Worm (Caenorhabditis elegans) whole organism, young adult: ENCODE results near the gene srj-25.

ENCODE experiments used
- B0035.1 ChIP-seq: sonication (generic microtip); optimal IDR thresholded peaks from 2 replicates; lab custom pipeline; 2016; ENCODE audit warnings: missing genetic modification characterization, mild to moderate bottlenecking, missing compliant biosample characterization, missing genotype, missing genetic modification reagents
- B0336.3 ChIP-seq: fragments of 200-800 bp; sonication (Bioruptor generic); IDR thresholded peaks from 2 replicates; pipeline ENCODE4 v1.3.6; 2022; ENCODE audit warnings: missing genetic modification characterization, missing compliant biosample characterization
- F10E7.11 ChIP-seq: sonication (generic microtip); optimal IDR thresholded peaks from 2 replicates; lab custom pipeline; 2017; ENCODE audit warnings: mild to moderate bottlenecking, missing genetic modification characterization, moderate library complexity, missing compliant biosample characterization
- F22D6.2 ChIP-seq: sonication (generic microtip); optimal IDR thresholded peaks from 2 replicates; lab custom pipeline; 2016; ENCODE audit warnings: mild to moderate bottlenecking, missing genetic modification characterization, missing compliant biosample characterization
- F23B12.7 ChIP-seq: sonication (generic microtip); optimal IDR thresholded peaks from 2 replicates; lab custom pipeline; 2017; ENCODE audit warnings: missing genetic modification characterization, mild to moderate bottlenecking, missing compliant biosample characterization, antibody characterized with exemption, moderate library complexity; ENCODE audit not compliant: insufficient read depth
- F52B5.7 ChIP-seq: sonication (generic microtip); optimal IDR thresholded peaks from 2 replicates; lab custom pipeline; 2016; ENCODE audit warnings: mild to moderate bottlenecking, missing genetic modification characterization, missing compliant biosample characterization
- F57A8.1 ChIP-seq: fragments of 200-800 bp; sonication (Bioruptor generic); optimal IDR thresholded peaks from 2 replicates; lab custom pipeline; 2018; ENCODE audit warnings: mild to moderate bottlenecking, missing genetic modification characterization, moderate library complexity, missing compliant biosample characterization
- F57C9.4 ChIP-seq: sonication (generic microtip); optimal IDR thresholded peaks from 2 replicates; lab custom pipeline; 2017; ENCODE audit warnings: mild to moderate bottlenecking, missing genetic modification characterization, missing compliant biosample characterization
- K12H6.12 ChIP-seq: fragments of 200-800 bp; sonication (Bioruptor generic); optimal IDR thresholded peaks from 2 replicates; lab custom pipeline; 2018; ENCODE audit warnings: mild to moderate bottlenecking, missing genetic modification characterization, missing compliant biosample characterization
- Y53F4B.3 ChIP-seq: fragments of 200-800 bp; sonication (Bioruptor generic); IDR thresholded peaks from 2 replicates; pipeline ENCODE4 v1.3.6; 2022; ENCODE audit warnings: missing genetic modification reagents, missing genetic modification characterization, missing compliant biosample characterization
- Y56A3A.18 ChIP-seq: fragments of 200-800 bp; sonication (Bioruptor generic); IDR thresholded peaks from 2 replicates; pipeline ENCODE4 v1.3.6; 2022; ENCODE audit warnings: missing genetic modification reagents, missing genetic modification characterization, missing compliant biosample characterization
- Y67H2A.10 ChIP-seq: fragments of 200-800 bp; sonication (Bioruptor generic); conservative IDR thresholded peaks from 2 replicates; pipeline ENCODE4 v1.3.6; 2022; ENCODE audit warnings: missing genetic modification reagents, missing genetic modification characterization, missing compliant biosample characterization
- Y79H2A.3 ChIP-seq: fragments of 200-800 bp; sonication (Bioruptor generic); conservative IDR thresholded peaks from 2 replicates; pipeline ENCODE4 v1.3.6; 2022; ENCODE audit warnings: missing genetic modification reagents, missing genetic modification characterization, missing compliant biosample characterization
- ZK185.1 ChIP-seq: sonication (generic microtip); optimal IDR thresholded peaks from 2 replicates; lab custom pipeline; 2016; ENCODE audit warnings: mild to moderate bottlenecking, missing genetic modification characterization, missing compliant biosample characterization; ENCODE audit not compliant: poor library complexity, severe bottlenecking
- akir-1 ChIP-seq: fragments of 200-800 bp; sonication (Bioruptor generic); optimal IDR thresholded peaks from 2 replicates; lab custom pipeline; 2018; ENCODE audit warnings: mild to moderate bottlenecking, missing genetic modification characterization, moderate library complexity, missing compliant biosample characterization
- atf-7 ChIP-seq: sonication (generic microtip); optimal IDR thresholded peaks from 2 replicates; lab custom pipeline; 2017; ENCODE audit warnings: mild to moderate bottlenecking, missing genetic modification characterization, missing compliant biosample characterization
- cebp-2 ChIP-seq: fragments of 200-800 bp; sonication (Bioruptor generic); IDR thresholded peaks from 2 replicates; pipeline ENCODE4 v1.3.6; 2022; ENCODE audit warnings: missing genetic modification characterization, missing compliant biosample characterization
- ceh-100 ChIP-seq: fragments of 200-800 bp; sonication (Bioruptor generic); IDR thresholded peaks from 2 replicates; pipeline ENCODE4 v1.3.6; 2022; ENCODE audit warnings: missing genetic modification reagents, missing genetic modification characterization, missing compliant biosample characterization
- ceh-27 ChIP-seq: fragments of 200-800 bp; sonication (Bioruptor generic); optimal IDR thresholded peaks from 2 replicates; lab custom pipeline; 2018; ENCODE audit warnings: mild to moderate bottlenecking, missing genetic modification characterization, moderate library complexity, missing compliant biosample characterization
- die-1 ChIP-seq: sonication (generic microtip); optimal IDR thresholded peaks from 2 replicates; lab custom pipeline; 2016; ENCODE audit warnings: missing genotype, mild to moderate bottlenecking, missing genetic modification characterization, missing compliant biosample characterization
- dpff-1 ChIP-seq: sonication (generic microtip); optimal IDR thresholded peaks from 2 replicates; lab custom pipeline; 2017; ENCODE audit warnings: mild to moderate bottlenecking, missing genetic modification characterization, missing compliant biosample characterization
- dpl-1 ChIP-seq: fragments of 150-350 bp; optimal IDR thresholded peaks from 2 replicates; lab custom pipeline; 2014; ENCODE audit warnings: missing biosample characterization, missing genetic modification reagents, missing genetic modification characterization
- egrh-3 ChIP-seq: fragments of 200-800 bp; sonication (Bioruptor generic); IDR thresholded peaks from 2 replicates; pipeline ENCODE4 v1.3.6; 2022; ENCODE audit warnings: missing genetic modification reagents, missing genetic modification characterization, missing compliant biosample characterization
- hlh-26 ChIP-seq: fragments of 200-800 bp; sonication (Bioruptor generic); conservative IDR thresholded peaks from 2 replicates; pipeline ENCODE4 v1.3.6; 2022; ENCODE audit warnings: missing genetic modification reagents, missing genetic modification characterization, missing compliant biosample characterization
- hmg-1.2 ChIP-seq: fragments of 200-800 bp; sonication (Bioruptor generic); IDR thresholded peaks from 2 replicates; pipeline ENCODE4 v1.3.6; 2022; ENCODE audit warnings: missing genetic modification reagents, missing genetic modification characterization, missing compliant biosample characterization
- lag-1 ChIP-seq: fragments of 200-800 bp; sonication (Bioruptor generic); IDR thresholded peaks from 2 replicates; pipeline ENCODE4 v1.3.6; 2022; ENCODE audit warnings: missing genetic modification reagents, missing genetic modification characterization, missing compliant biosample characterization
- lin-26 ChIP-seq: fragments of 200-800 bp; sonication (Bioruptor generic); IDR thresholded peaks from 2 replicates; pipeline ENCODE4 v1.3.6; 2022; ENCODE audit warnings: missing genetic modification reagents, missing genetic modification characterization, missing compliant biosample characterization
- lin-35 ChIP-seq, 3 experiments: fragments of 150-350 bp in 2 of 3; sonication (generic microtip) in 1 of 3; optimal IDR thresholded peaks; 2 replicates each; lab custom pipeline; 2014 to 2018; ENCODE audit warnings: missing biosample characterization in 3 of 3, missing genetic modification characterization in 3 of 3, missing genetic modification reagents in 3 of 3
- lsl-1 ChIP-seq: fragments of 200-800 bp; sonication (Bioruptor generic); optimal IDR thresholded peaks from 2 replicates; lab custom pipeline; 2018; ENCODE audit warnings: mild to moderate bottlenecking, missing genetic modification characterization, moderate library complexity, missing compliant biosample characterization
- madf-10 ChIP-seq: sonication (generic microtip); optimal IDR thresholded peaks from 2 replicates; lab custom pipeline; 2016; ENCODE audit warnings: mild to moderate bottlenecking, missing genetic modification characterization, missing compliant biosample characterization
- mcd-1 ChIP-seq: fragments of 200-800 bp; sonication (Bioruptor generic); IDR thresholded peaks from 2 replicates; pipeline ENCODE4 v1.3.6; 2022; ENCODE audit warnings: missing genetic modification reagents, missing genetic modification characterization, missing compliant biosample characterization
- nhr-120 ChIP-seq: fragments of 200-800 bp; sonication (Bioruptor generic); IDR thresholded peaks from 2 replicates; pipeline ENCODE4 v1.3.6; 2022; ENCODE audit warnings: missing genetic modification characterization, missing compliant biosample characterization
- nhr-27 ChIP-seq: fragments of 200-800 bp; sonication (Bioruptor generic); optimal IDR thresholded peaks from 2 replicates; lab custom pipeline; 2018; ENCODE audit warnings: mild to moderate bottlenecking, missing genetic modification characterization, moderate library complexity, missing compliant biosample characterization
- nhr-80 ChIP-seq: sonication (generic microtip); optimal IDR thresholded peaks from 2 replicates; lab custom pipeline; 2016; ENCODE audit warnings: missing genetic modification characterization, missing compliant biosample characterization
- nhr-90 ChIP-seq: sonication (generic microtip); optimal IDR thresholded peaks from 2 replicates; lab custom pipeline; 2016; ENCODE audit warnings: missing genotype, mild to moderate bottlenecking, missing genetic modification characterization, missing compliant biosample characterization
- pha-4 ChIP-seq: fragments of 150-350 bp; sonication (generic microtip); optimal IDR thresholded peaks from 2 replicates; lab custom pipeline; 2014; ENCODE audit warnings: missing biosample characterization, missing genetic modification reagents, missing genetic modification characterization
- repo-1 ChIP-seq: sonication (generic microtip); optimal IDR thresholded peaks from 2 replicates; lab custom pipeline; 2017; ENCODE audit warnings: mild to moderate bottlenecking, missing genetic modification characterization, missing compliant biosample characterization
- sdz-38 ChIP-seq: sonication (generic microtip); optimal IDR thresholded peaks from 2 replicates; lab custom pipeline; 2016; ENCODE audit warnings: missing genotype, missing genetic modification characterization, missing compliant biosample characterization
- snpc-1.1 ChIP-seq: sonication (generic microtip); optimal IDR thresholded peaks from 2 replicates; lab custom pipeline; 2017; ENCODE audit warnings: missing genetic modification characterization, mild to moderate bottlenecking, missing compliant biosample characterization, antibody characterized with exemption, moderate library complexity, missing genotype, missing genetic modification reagents; ENCODE audit not compliant: insufficient read depth
- snpc-3.4 ChIP-seq: sonication (generic microtip); optimal IDR thresholded peaks from 2 replicates; lab custom pipeline; 2017; ENCODE audit warnings: missing genetic modification characterization, mild to moderate bottlenecking, missing compliant biosample characterization, antibody characterized with exemption, moderate library complexity, missing genotype, missing genetic modification reagents
- somi-1 ChIP-seq: fragments of 200-800 bp; sonication (Bioruptor generic); optimal IDR thresholded peaks from 2 replicates; lab custom pipeline; 2018; ENCODE audit warnings: mild to moderate bottlenecking, missing genetic modification characterization, missing compliant biosample characterization
- tbp1 ChIP-seq: fragments of 200-800 bp; sonication (Bioruptor generic); optimal IDR thresholded peaks from 2 replicates; lab custom pipeline; 2018; ENCODE audit warnings: mild to moderate bottlenecking, missing genetic modification characterization, missing compliant biosample characterization
- tlf-1 ChIP-seq: fragments of 200-800 bp; sonication (Bioruptor generic); optimal IDR thresholded peaks from 2 replicates; lab custom pipeline; 2018; ENCODE audit warnings: mild to moderate bottlenecking, missing genetic modification characterization, missing compliant biosample characterization
- xnd-1 ChIP-seq: sonication (generic microtip); optimal IDR thresholded peaks from 2 replicates; lab custom pipeline; 2016; ENCODE audit warnings: missing genotype, missing genetic modification reagents, missing genetic modification characterization, missing compliant biosample characterization
- ztf-22 ChIP-seq: fragments of 200-800 bp; sonication (Bioruptor generic); optimal IDR thresholded peaks from 2 replicates; lab custom pipeline; 2018; ENCODE audit warnings: mild to moderate bottlenecking, missing genetic modification characterization, moderate library complexity, missing compliant biosample characterization
- ztf-26 ChIP-seq: sonication (generic microtip); optimal IDR thresholded peaks from 2 replicates; lab custom pipeline; 2017; ENCODE audit warnings: missing genetic modification characterization, missing compliant biosample characterization

srj-25 gene

ce11 chrV:724470-724890, 11.6 kb downstream of the srj-25 start (continued):
- no peak for TF ChIP-seq Y67H2A.10 (GFP tag; lab: Robert Waterston, UW)
- 0 out of 2 replicates have a peak, but pooled peaks have one; percentile 6 for TF ChIP-seq Y53F4B.3 (GFP tag; lab: Robert Waterston, UW)
- no peak for TF ChIP-seq akir-1 (GFP tag; lab: Kevin White, UChicago)
- no peak for TF ChIP-seq nhr-27
- TF ChIP-seq Y56A3A.18 (GFP tag; lab: Robert Waterston, UW) = no peak
- peak; percentile 6 for TF ChIP-seq B0336.3 (GFP tag; lab: Robert Waterston, UW)
- TF ChIP-seq repo-1 (tag; lab: Kevin White, UChicago) = peak; percentile 61
- peak; percentile 22 for TF ChIP-seq snpc-3.4 (tag; lab: Kevin White, UChicago)
- no peak for TF ChIP-seq hlh-26 (GFP tag; lab: Robert Waterston, UW)
- TF ChIP-seq xnd-1 (tag; lab: Kevin White, UChicago) = no peak

DNA sequence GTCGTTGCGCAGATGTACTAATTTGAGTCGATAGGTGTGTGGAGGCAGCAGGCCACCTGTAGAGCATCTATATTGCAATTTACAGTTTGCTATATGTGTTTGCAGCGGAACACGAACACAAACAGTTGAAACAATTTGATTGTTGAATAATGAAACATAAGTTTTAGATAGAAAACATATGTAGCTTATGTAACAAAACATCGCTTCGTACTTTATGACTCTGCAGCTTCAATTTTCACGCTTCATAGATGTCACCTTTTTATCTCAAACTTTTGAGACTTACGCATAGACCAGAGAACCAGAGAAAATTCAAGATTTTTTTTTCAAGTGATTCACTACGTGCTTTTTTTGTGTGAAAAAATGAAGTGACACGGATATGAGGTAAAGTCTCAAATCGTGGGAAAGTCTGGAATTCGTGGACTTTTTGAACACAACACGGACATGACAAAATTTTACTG, 12.1 kb downstream of the srj-25 start, which contains the start of gene fbxb-72:
TSS of gene fbxb-72 (minus strand) at position 58 of the 458 bp plus-strand sequence.
- TF ChIP-seq Y79H2A.3 (GFP tag; lab: Robert Waterston, UW) (peak; percentile 85), cebp-2 (no peak), ceh-100 (GFP tag; lab: Robert Waterston, UW) (no peak), akir-1 (GFP tag; lab: Kevin White, UChicago) (peak; percentile 25), sdz-38 (no peak), nhr-80 (peak; percentile 39), nhr-90 (tag; lab: Kevin White, UChicago) (peak; percentile 11), nhr-27 (peak; percentile 5), lin-35 (GFP tag; optimal IDR thresholded peaks at IDR 0.05; lab: Kevin White, UChicago) (peak in 1 of 3 experiments; percentile 77), ztf-22 (peak; percentile 65), snpc-1.1 (tag; lab: Kevin White, UChicago) (no peak), tbp1 (GFP tag; lab: Kevin White, UChicago) (peak; percentile 51), atf-7 (tag; lab: Kevin White, UChicago) (peak; percentile 66), Y67H2A.10 (GFP tag; lab: Robert Waterston, UW) (no peak), dpl-1 (GFP tag; lab: Kevin White, UChicago) (no peak), F10E7.11 (tag; lab: Kevin White, UChicago) (no peak), repo-1 (tag; lab: Kevin White, UChicago) (peak; percentile 90), F52B5.7 (tag; lab: Kevin White, UChicago) (peak; percentile 84), lin-26 (GFP tag; lab: Robert Waterston, UW) (peak; percentile 32; the same call in 1 of the 2 replicates), egrh-3 (no peak), pha-4 (tag; lab: Kevin White, UChicago) (peak; percentile 94), tlf-1 (peak; percentile 89), somi-1 (GFP tag; lab: Kevin White, UChicago) (peak; percentile 73), ztf-26 (tag; lab: Kevin White, UChicago) (peak; percentile 68), K12H6.12 (tag; lab: Kevin White, UChicago) (peak; percentile 53), nhr-120 (GFP tag; lab: Robert Waterston, UW) (0 out of 2 replicates have a peak, but pooled peaks have one; percentile 59), F22D6.2 (peak; percentile 85), snpc-3.4 (tag; lab: Kevin White, UChicago) (no peak), hmg-1.2 (GFP tag; lab: Robert Waterston, UW) (peak; percentile 50), madf-10 (peak; percentile 66), lag-1 (GFP tag; lab: Robert Waterston, UW) (no peak), die-1 (no peak), dpff-1 (tag; lab: Kevin White, UChicago) (no peak), ceh-27 (peak; percentile 22), F57C9.4 (tag; lab: Kevin White, UChicago) (peak; percentile 85), mcd-1 (GFP tag; lab: Robert Waterston, UW) (peak; percentile 38; the same call in 1 of the 2 replicates), lsl-1 (no peak), F23B12.7 (tag; lab: Kevin White, UChicago) (peak; percentile 88), F57A8.1 (peak; percentile 41), ZK185.1 (tag; lab: Kevin White, UChicago) (peak; percentile 95), B0035.1 (tag; lab: Kevin White, UChicago) (peak; percentile 71)
